Fruit fly (Drosophila melanogaster): Measurements from ENCODE around the gene CG40298.
"Not testable (repeated sequence)": the region's sequence is repeated elsewhere in the genome, so short reads cannot be mapped to it uniquely, and the experiment has no call there.

CG40298 gene

dm6 chr3L:23726261-23726879 lies at the start of gene CG40298:
Gene CG40298, plus strand, starts transcription at chr3L:23726829.
- TF ChIP-seq CG17801 (GFP tag; optimal IDR thresholded peaks at IDR 0.05; ENCODE audit: partially characterized antibody), result no peak

- no peak for TF ChIP-seq CG17801 (GFP tag; optimal IDR thresholded peaks at IDR 0.05; ENCODE audit: partially characterized antibody)
Observed at dm6 chr3L:23686170-23686569, 40.5 kb upstream of the CG40298 start.

dm6 chr3L:23689807-23690206 lies 36.8 kb upstream of the CG40298 start:
- TF ChIP-seq CG17801 (GFP tag; optimal IDR thresholded peaks at IDR 0.05; ENCODE audit: partially characterized antibody), result no peak

dm6 chr3L:23714772-23715171 lies 11.9 kb upstream of the CG40298 start, which contains the start of gene Spf30:
Gene Spf30, plus strand, starts transcription at chr3L:23715023.
- TF ChIP-seq CG17801 (GFP tag; optimal IDR thresholded peaks at IDR 0.05; ENCODE audit: partially characterized antibody), result no peak

dm6 chr3L:23737660-23738059 lies 11.0 kb downstream of the CG40298 start, which contains the start of gene CG17698:
Gene CG17698, plus strand, starts transcription at chr3L:23737960.
- TF ChIP-seq CG17801 (GFP tag; optimal IDR thresholded peaks at IDR 0.05; ENCODE audit: partially characterized antibody), result not testable (repeated sequence)

- TF ChIP-seq CG17801 (GFP tag; optimal IDR thresholded peaks at IDR 0.05; ENCODE audit: partially characterized antibody), result no peak
Observed at dm6 chr3L:23738183-23738831, 11.7 kb downstream of the CG40298 start.

Measured in ovary, adult (tissue).